Fruit fly (Drosophila melanogaster) whole organism, embryonic: ENCODE measurements around the gene CG6937.

Experiments
- ATbp ChIP-seq: fragments of 200-800 bp; sonication (Bioruptor generic); optimal IDR thresholded peaks from 2 replicates; lab custom pipeline; 2017; ENCODE audit warnings: missing biosample characterization, mild to moderate bottlenecking, missing genetic modification characterization, missing genetic modification reagents
- Atf3 ChIP-seq: fragments of 200-800 bp; sonication (Bioruptor generic); optimal IDR thresholded peaks from 3 replicates; lab custom pipeline; 2016; ENCODE audit warnings: missing biosample characterization, missing genetic modification characterization
- CG10274 ChIP-seq: fragments of 200-800 bp; sonication (Bioruptor generic); optimal IDR thresholded peaks from 3 replicates; lab custom pipeline; 2017; ENCODE audit warnings: missing biosample characterization, mild to moderate bottlenecking, missing genetic modification characterization
- CG10431 ChIP-seq: fragments of 200-800 bp; sonication (Bioruptor generic); optimal IDR thresholded peaks from 3 replicates; lab custom pipeline; 2018; ENCODE audit warnings: missing biosample characterization, mild to moderate bottlenecking, missing genetic modification characterization
- CG10462 ChIP-seq: fragments of 200-800 bp; sonication (Bioruptor generic); optimal IDR thresholded peaks from 2 replicates; lab custom pipeline; 2016; ENCODE audit warnings: missing biosample characterization, missing genetic modification characterization
- CG11093 ChIP-seq: fragments of 200-800 bp; sonication (Bioruptor generic); IDR thresholded peaks from 3 replicates; pipeline ENCODE4 v1.3.6; 2022; ENCODE audit warnings: missing biosample characterization, missing genetic modification characterization
- CG11560 ChIP-seq: fragments of 200-800 bp; sonication (Bioruptor generic); IDR thresholded peaks from 3 replicates; pipeline ENCODE4 v1.3.6; 2022; ENCODE audit warnings: missing biosample characterization, missing genetic modification characterization
- CG12071 ChIP-seq: fragments of 200-800 bp; sonication (Bioruptor generic); optimal IDR thresholded peaks from 3 replicates; lab custom pipeline; 2018; ENCODE audit warnings: missing biosample characterization, mild to moderate bottlenecking, missing genetic modification characterization
- CG12659 ChIP-seq: fragments of 200-800 bp; sonication (Bioruptor generic); optimal IDR thresholded peaks from 3 replicates; lab custom pipeline; 2017; ENCODE audit warnings: mild to moderate bottlenecking, missing biosample characterization, missing genetic modification reagents, missing genetic modification characterization
- CG14014 ChIP-seq: fragments of 200-800 bp; sonication (Bioruptor generic); IDR thresholded peaks from 2 replicates; pipeline ENCODE4 v1.3.6; 2022; ENCODE audit warnings: missing biosample characterization, missing genetic modification characterization
- CG14441 ChIP-seq: fragments of 200-800 bp; sonication (Bioruptor generic); IDR thresholded peaks from 2 replicates; pipeline ENCODE4 v1.3.6; 2022; ENCODE audit warnings: missing biosample characterization, missing genetic modification characterization
- CG17802 ChIP-seq: fragments of 200-800 bp; sonication (Bioruptor generic); optimal IDR thresholded peaks from 2 replicates; lab custom pipeline; 2018; ENCODE audit warnings: missing biosample characterization, mild to moderate bottlenecking, missing genetic modification characterization, moderate library complexity
- CG18599 ChIP-seq: fragments of 200-800 bp; sonication (Bioruptor generic); optimal IDR thresholded peaks from 3 replicates; lab custom pipeline; 2017; ENCODE audit warnings: missing biosample characterization, missing genetic modification characterization, mild to moderate bottlenecking, moderate library complexity, missing genetic modification reagents
- CG2120 ChIP-seq: fragments of 200-800 bp; sonication (Bioruptor generic); optimal IDR thresholded peaks from 3 replicates; lab custom pipeline; 2016; ENCODE audit warnings: missing biosample characterization, missing genetic modification characterization
- CG2202 ChIP-seq: fragments of 200-800 bp; sonication (Bioruptor generic); optimal IDR thresholded peaks from 2 replicates; lab custom pipeline; 2018; ENCODE audit warnings: missing biosample characterization, mild to moderate bottlenecking, missing genetic modification characterization
- CG2875 ChIP-seq: fragments of 200-800 bp; sonication (Bioruptor generic); optimal IDR thresholded peaks from 2 replicates; lab custom pipeline; 2017; ENCODE audit warnings: missing biosample characterization, mild to moderate bottlenecking, missing genetic modification characterization, missing genetic modification reagents
- CG30403 ChIP-seq: fragments of 200-800 bp; sonication (Bioruptor generic); optimal IDR thresholded peaks from 3 replicates; lab custom pipeline; 2016; ENCODE audit warnings: missing biosample characterization, missing genetic modification characterization
- CG32532 ChIP-seq: fragments of 200-800 bp; sonication (Bioruptor generic); IDR thresholded peaks from 2 replicates; pipeline ENCODE4 v1.3.6; 2022; ENCODE audit warnings: missing biosample characterization, missing genetic modification characterization
- CG33213 ChIP-seq: fragments of 200-800 bp; sonication (Bioruptor generic); optimal IDR thresholded peaks from 3 replicates; lab custom pipeline; 2016; ENCODE audit warnings: missing biosample characterization, missing genetic modification characterization
- CG3847 ChIP-seq: fragments of 200-800 bp; sonication (Bioruptor generic); IDR thresholded peaks from 2 replicates; pipeline ENCODE4 v1.3.6; 2022; ENCODE audit warnings: missing biosample characterization, missing genetic modification characterization
- CG6813 ChIP-seq: fragments of 200-800 bp; sonication (Bioruptor generic); optimal IDR thresholded peaks from 2 replicates; lab custom pipeline; 2017; ENCODE audit warnings: missing biosample characterization, missing genetic modification characterization, mild to moderate bottlenecking, moderate library complexity, missing genetic modification reagents
- CG7745 ChIP-seq: fragments of 200-800 bp; sonication (Bioruptor generic); optimal IDR thresholded peaks from 2 replicates; lab custom pipeline; 2018; ENCODE audit warnings: missing biosample characterization, mild to moderate bottlenecking, missing genetic modification characterization, moderate library complexity
- CG8478 ChIP-seq: fragments of >200 bp; optimal IDR thresholded peaks from 2 replicates; lab custom pipeline; 2018
- CG8944 ChIP-seq: fragments of 200-800 bp; sonication (Bioruptor generic); optimal IDR thresholded peaks from 3 replicates; lab custom pipeline; 2016; ENCODE audit warnings: missing biosample characterization, missing genetic modification characterization
- CkIIα-i1 ChIP-seq: fragments of 200-800 bp; sonication (Bioruptor generic); IDR thresholded peaks from 2 replicates; pipeline ENCODE4 v1.3.6; 2022; ENCODE audit warnings: missing biosample characterization, missing genetic modification characterization
- CrebB ChIP-seq: fragments of 200-800 bp; sonication (Bioruptor generic); optimal IDR thresholded peaks from 3 replicates; lab custom pipeline; 2018; ENCODE audit warnings: missing biosample characterization, mild to moderate bottlenecking, missing genetic modification characterization
- Dad ChIP-seq: fragments of 200-800 bp; sonication (Bioruptor generic); optimal IDR thresholded peaks from 3 replicates; lab custom pipeline; 2016; ENCODE audit warnings: missing biosample characterization, missing genetic modification characterization
- MTF-1 ChIP-seq: fragments of 200-800 bp; sonication (Bioruptor generic); optimal IDR thresholded peaks from 2 replicates; lab custom pipeline; 2018; ENCODE audit warnings: missing biosample characterization, mild to moderate bottlenecking, missing genetic modification characterization, borderline replicate concordance
- Oaz ChIP-seq: fragments of 200-800 bp; sonication (Bioruptor generic); IDR thresholded peaks from 2 replicates; pipeline ENCODE4 v1.3.6; 2022; ENCODE audit warnings: missing biosample characterization, missing genetic modification characterization
- Ptx1 ChIP-seq: fragments of 200-800 bp; sonication (Bioruptor generic); IDR thresholded peaks from 2 replicates; pipeline ENCODE4 v1.3.6; 2022; ENCODE audit warnings: missing biosample characterization, missing genetic modification characterization
- Side ChIP-seq: fragments of 200-800 bp; sonication (Bioruptor generic); optimal IDR thresholded peaks from 2 replicates; lab custom pipeline; 2016; ENCODE audit warnings: missing biosample characterization, missing genetic modification characterization
- Sox102F ChIP-seq: fragments of 200-800 bp; sonication (Bioruptor generic); optimal IDR thresholded peaks from 2 replicates; lab custom pipeline; 2018; ENCODE audit warnings: missing biosample characterization, mild to moderate bottlenecking, missing genetic modification characterization, moderate library complexity
- TFAM ChIP-seq: fragments of 200-800 bp; sonication (Bioruptor generic); optimal IDR thresholded peaks from 2 replicates; lab custom pipeline; 2017; ENCODE audit warnings: missing biosample characterization, missing genetic modification characterization, inconsistent platforms
- abd-A ChIP-seq: fragments of 200-800 bp; sonication (Bioruptor generic); optimal IDR thresholded peaks from 3 replicates; lab custom pipeline; 2019; ENCODE audit warnings: missing biosample characterization, mild to moderate bottlenecking, missing genetic modification characterization, moderate library complexity
- chm ChIP-seq: fragments of 200-800 bp; sonication (Bioruptor generic); IDR thresholded peaks from 2 replicates; pipeline ENCODE4 v1.3.6; 2022; ENCODE audit warnings: missing biosample characterization, missing genetic modification characterization
- fd102C ChIP-seq: fragments of 200-800 bp; sonication (Bioruptor generic); optimal IDR thresholded peaks from 2 replicates; lab custom pipeline; 2018; ENCODE audit warnings: missing biosample characterization, mild to moderate bottlenecking, missing genetic modification characterization, moderate library complexity
- fd96Cb ChIP-seq: fragments of 200-800 bp; sonication (Bioruptor generic); optimal IDR thresholded peaks from 2 replicates; lab custom pipeline; 2018; ENCODE audit warnings: missing biosample characterization, mild to moderate bottlenecking, missing genetic modification characterization, moderate library complexity
- gsb ChIP-seq: fragments of 200-800 bp; sonication (Bioruptor generic); IDR thresholded peaks from 2 replicates; pipeline ENCODE4 v1.3.6; 2022; ENCODE audit warnings: missing biosample characterization, missing genetic modification characterization
- lab ChIP-seq: fragments of 200-800 bp; sonication (Bioruptor generic); optimal IDR thresholded peaks from 3 replicates; lab custom pipeline; 2017; ENCODE audit warnings: missing biosample characterization, missing genetic modification characterization, mild to moderate bottlenecking, moderate library complexity, missing genetic modification reagents
- lola ChIP-seq, 3 experiments: fragments of >200 bp in 2 of 3; fragments of 200-800 bp in 1 of 3; sonication (Bioruptor generic) in 1 of 3; optimal IDR thresholded peaks; 2 replicates each; lab custom pipeline; 2017 to 2019; ENCODE audit warnings: missing biosample characterization in 3 of 3, missing genetic modification characterization in 3 of 3, mild to moderate bottlenecking in 1 of 3, moderate library complexity in 1 of 3
- mam ChIP-seq: fragments of 200-800 bp; sonication (Bioruptor generic); optimal IDR thresholded peaks from 3 replicates; lab custom pipeline; 2016; ENCODE audit warnings: missing biosample characterization, missing genetic modification characterization
- nau ChIP-seq: fragments of 200-800 bp; sonication (Bioruptor generic); optimal IDR thresholded peaks from 3 replicates; lab custom pipeline; 2017; ENCODE audit warnings: missing biosample characterization, mild to moderate bottlenecking, missing genetic modification characterization, missing genetic modification reagents
- prd ChIP-seq, 3 experiments: fragments of >200 bp in 2 of 3; fragments of 200-800 bp in 1 of 3; sonication (Bioruptor generic) in 1 of 3; optimal IDR thresholded peaks in 2 of 3; IDR thresholded peaks in 1 of 3; 2 replicates in 2 of 3; 3 replicates in 1 of 3; pipeline versions ENCODE4 v1.3.6 to Lab custom; 2017 to 2022; ENCODE audit warnings: missing biosample characterization in 1 of 3, missing genetic modification characterization in 1 of 3
- schlank ChIP-seq: fragments of 200-800 bp; sonication (Bioruptor generic); optimal IDR thresholded peaks from 2 replicates; lab custom pipeline; 2018; ENCODE audit warnings: missing biosample characterization, mild to moderate bottlenecking, missing genetic modification characterization
- seq ChIP-seq: fragments of 200-800 bp; sonication (Bioruptor generic); IDR thresholded peaks from 2 replicates; pipeline ENCODE4 v1.3.6; 2022; ENCODE audit warnings: missing biosample characterization, missing genetic modification characterization
- ssp ChIP-seq: fragments of 200-800 bp; sonication (Bioruptor generic); IDR thresholded peaks from 2 replicates; pipeline ENCODE4 v1.3.6; 2022; ENCODE audit warnings: missing biosample characterization, missing genetic modification characterization
- toy ChIP-seq: fragments of 200-800 bp; sonication (Bioruptor generic); IDR thresholded peaks from 2 replicates; pipeline ENCODE4 v1.3.6; 2022; ENCODE audit warnings: missing biosample characterization, missing genetic modification characterization
- wek ChIP-seq: fragments of 200-800 bp; sonication (Bioruptor generic); optimal IDR thresholded peaks from 3 replicates; lab custom pipeline; 2018; ENCODE audit warnings: missing biosample characterization, mild to moderate bottlenecking, missing genetic modification characterization, moderate library complexity
- z ChIP-seq: fragments of 200-800 bp; sonication (Bioruptor generic); IDR thresholded peaks from 3 replicates; pipeline ENCODE4 v1.3.6; 2022; ENCODE audit warnings: missing biosample characterization, missing genetic modification characterization

CG6937 gene

dm6 chr3R:22597344-22597954 is 12.9 kb downstream of the CG6937 start (continued):
- TF ChIP-seq CG30403 (GFP tag; lab: Kevin White, UChicago) (peak; percentile 73), nau (no peak), CG10431 (GFP tag; lab: Kevin White, UChicago) (no peak), CG2120 (GFP tag; lab: Kevin White, UChicago) (peak; percentile 49), seq (GFP tag; lab: Robert Waterston, UW) (peak; percentile 57), CG2875 (GFP tag; lab: Kevin White, UChicago) (peak; percentile 65), abd-A (no peak), CG7745 (no peak), CG14441 (GFP tag; lab: Robert Waterston, UW) (peak; percentile 66), CG10274 (GFP tag; lab: Kevin White, UChicago) (no peak), CG14014 (peak; percentile 76), lola (GFP tag; optimal IDR thresholded peaks at IDR 0.05; lab: Kevin White, UChicago) (no peak), CG6813 (peak; percentile 62), Atf3 (peak; percentile 29), fd96Cb (peak; percentile 76), ATbp (GFP tag; lab: Kevin White, UChicago) (peak; percentile 87), CkIIα-i1 (GFP tag; lab: Robert Waterston, UW) (no peak), Side (GFP tag; lab: Kevin White, UChicago) (peak; percentile 65), fd102C (GFP tag; lab: Kevin White, UChicago) (no peak), Oaz (GFP tag; lab: Robert Waterston, UW) (no peak; the same call in 1 of the 2 replicates), MTF-1 (GFP tag; lab: Kevin White, UChicago) (peak; percentile 45), CG12071 (GFP tag; lab: Kevin White, UChicago) (peak; percentile 65), Dad (GFP tag; lab: Kevin White, UChicago) (no peak), mam (GFP tag; lab: Kevin White, UChicago) (peak; percentile 73), CG17802 (tag; lab: Kevin White, UChicago) (peak; percentile 34), prd (optimal IDR thresholded peaks at IDR 0.05; lab: Kevin White, UChicago) (no peak), prd (GFP tag; IDR thresholded peaks at IDR 0.05; lab: Robert Waterston, UW) (peak; percentile 86), CG11093 (GFP tag; lab: Robert Waterston, UW) (peak; percentile 72; the same call in 2 of the 3 replicates), CG11560 (tag; lab: Robert Waterston, UW) (0 out of 3 replicates have a peak, but pooled peaks have one; percentile 58), CrebB (peak; percentile 11), ssp (GFP tag; lab: Robert Waterston, UW) (peak; percentile 74), CG10462 (peak; percentile 45), CG2202 (peak; percentile 55), Ptx1 (GFP tag; lab: Robert Waterston, UW) (peak; percentile 82), gsb (0 out of 2 replicates have a peak, but pooled peaks have one; percentile 44), schlank (tag; lab: Kevin White, UChicago) (no peak), CG8944 (GFP tag; lab: Kevin White, UChicago) (peak; percentile 56), CG12659 (GFP tag; lab: Kevin White, UChicago) (peak; percentile 47), CG3847 (peak; percentile 59), Sox102F (peak; percentile 87), lab (GFP tag; lab: Kevin White, UChicago) (peak; percentile 72), CG8478 (lab: Kevin White, UChicago) (no peak), wek (GFP tag; lab: Kevin White, UChicago) (peak; percentile 33), CG33213 (GFP tag; lab: Kevin White, UChicago) (peak; percentile 6), CG32532 (GFP tag; lab: Robert Waterston, UW) (peak; percentile 77), z (GFP tag; lab: Robert Waterston, UW) (no peak), CG18599 (GFP tag; lab: Kevin White, UChicago) (peak; percentile 71), TFAM (GFP tag; lab: Kevin White, UChicago) (no peak), toy (no peak), chm (GFP tag; lab: Robert Waterston, UW) (peak; percentile 64)
